Worm (Caenorhabditis elegans) whole organism, young adult: ENCODE results near the gene F26F4.5.

Source experiments
- B0019.2 ChIP-seq: fragments of 200-800 bp; sonication (Bioruptor generic); conservative IDR thresholded peaks from 2 replicates; pipeline ENCODE4 v1.3.6; 2022; ENCODE audit warnings: missing genetic modification reagents, missing genetic modification characterization, missing compliant biosample characterization
- B0336.3 ChIP-seq: fragments of 200-800 bp; sonication (Bioruptor generic); IDR thresholded peaks from 2 replicates; pipeline ENCODE4 v1.3.6; 2022; ENCODE audit warnings: missing genetic modification characterization, missing compliant biosample characterization
- F49E8.2 ChIP-seq: sonication (generic microtip); optimal IDR thresholded peaks from 3 replicates; lab custom pipeline; 2017; ENCODE audit warnings: missing genetic modification characterization, mild to moderate bottlenecking, missing compliant biosample characterization, antibody characterized with exemption, moderate library complexity; ENCODE audit not compliant: insufficient read depth
- F52B5.7 ChIP-seq: sonication (generic microtip); optimal IDR thresholded peaks from 2 replicates; lab custom pipeline; 2016; ENCODE audit warnings: mild to moderate bottlenecking, missing genetic modification characterization, missing compliant biosample characterization
- F55B11.4 ChIP-seq: sonication (generic microtip); optimal IDR thresholded peaks from 2 replicates; lab custom pipeline; 2016; ENCODE audit warnings: missing compliant biosample characterization, missing genetic modification characterization, borderline replicate concordance; ENCODE audit not compliant: insufficient read depth
- F57C9.4 ChIP-seq: sonication (generic microtip); optimal IDR thresholded peaks from 2 replicates; lab custom pipeline; 2017; ENCODE audit warnings: mild to moderate bottlenecking, missing genetic modification characterization, missing compliant biosample characterization
- K12H6.12 ChIP-seq: fragments of 200-800 bp; sonication (Bioruptor generic); optimal IDR thresholded peaks from 2 replicates; lab custom pipeline; 2018; ENCODE audit warnings: mild to moderate bottlenecking, missing genetic modification characterization, missing compliant biosample characterization
- aptf-3 ChIP-seq: fragments of 200-800 bp; sonication (Bioruptor generic); IDR thresholded peaks from 2 replicates; pipeline ENCODE4 v1.3.6; 2022; ENCODE audit warnings: missing genetic modification characterization, missing compliant biosample characterization
- attf-5 ChIP-seq: fragments of 200-800 bp; sonication (Bioruptor generic); optimal IDR thresholded peaks from 2 replicates; lab custom pipeline; 2018; ENCODE audit warnings: mild to moderate bottlenecking, missing genetic modification characterization, missing compliant biosample characterization
- attf-6 ChIP-seq: fragments of 200-800 bp; sonication (Bioruptor generic); IDR thresholded peaks from 2 replicates; pipeline ENCODE4 v1.3.6; 2022; ENCODE audit warnings: missing genetic modification reagents, missing genetic modification characterization, missing compliant biosample characterization
- ceh-79 ChIP-seq: sonication (generic microtip); optimal IDR thresholded peaks from 2 replicates; lab custom pipeline; 2017; ENCODE audit warnings: mild to moderate bottlenecking, missing genetic modification characterization, missing compliant biosample characterization
- ceh-91 ChIP-seq: fragments of 200-800 bp; sonication (Bioruptor generic); IDR thresholded peaks from 2 replicates; pipeline ENCODE4 v1.3.6; 2022; ENCODE audit warnings: missing genetic modification reagents, missing genetic modification characterization, missing compliant biosample characterization
- chd-7 ChIP-seq: sonication (generic microtip); optimal IDR thresholded peaks from 2 replicates; lab custom pipeline; 2016; ENCODE audit warnings: mild to moderate bottlenecking, missing genetic modification characterization, moderate library complexity, missing compliant biosample characterization
- dpl-1 ChIP-seq: fragments of 150-350 bp; optimal IDR thresholded peaks from 2 replicates; lab custom pipeline; 2014; ENCODE audit warnings: missing biosample characterization, missing genetic modification reagents, missing genetic modification characterization
- egrh-3 ChIP-seq: fragments of 200-800 bp; sonication (Bioruptor generic); IDR thresholded peaks from 2 replicates; pipeline ENCODE4 v1.3.6; 2022; ENCODE audit warnings: missing genetic modification reagents, missing genetic modification characterization, missing compliant biosample characterization
- ets-4 ChIP-seq: fragments of 200-800 bp; sonication (Bioruptor generic); optimal IDR thresholded peaks from 2 replicates; lab custom pipeline; 2018; ENCODE audit warnings: mild to moderate bottlenecking, missing genetic modification characterization, missing compliant biosample characterization
- hlh-12 ChIP-seq: sonication (generic microtip); optimal IDR thresholded peaks from 2 replicates; lab custom pipeline; 2016; ENCODE audit warnings: missing genetic modification characterization, missing compliant biosample characterization
- lag-1 ChIP-seq: fragments of 200-800 bp; sonication (Bioruptor generic); IDR thresholded peaks from 2 replicates; pipeline ENCODE4 v1.3.6; 2022; ENCODE audit warnings: missing genetic modification reagents, missing genetic modification characterization, missing compliant biosample characterization
- lin-40 ChIP-seq: sonication (generic microtip); optimal IDR thresholded peaks from 2 replicates; lab custom pipeline; 2016; ENCODE audit warnings: missing genetic modification characterization, mild to moderate bottlenecking, missing compliant biosample characterization, missing genotype, missing genetic modification reagents
- lir-1 ChIP-seq: fragments of 200-800 bp; sonication (Bioruptor generic); conservative IDR thresholded peaks from 2 replicates; pipeline ENCODE4 v1.3.6; 2022; ENCODE audit warnings: missing genetic modification reagents, missing genetic modification characterization, missing compliant biosample characterization
- lsl-1 ChIP-seq: fragments of 200-800 bp; sonication (Bioruptor generic); optimal IDR thresholded peaks from 2 replicates; lab custom pipeline; 2018; ENCODE audit warnings: mild to moderate bottlenecking, missing genetic modification characterization, moderate library complexity, missing compliant biosample characterization
- lsy-27 ChIP-seq: sonication (generic microtip); optimal IDR thresholded peaks from 2 replicates; lab custom pipeline; 2017; ENCODE audit warnings: missing genetic modification characterization, mild to moderate bottlenecking, missing compliant biosample characterization, antibody characterized with exemption, missing genotype, borderline replicate concordance; ENCODE audit not compliant: insufficient read depth
- madf-8 ChIP-seq: fragments of 200-800 bp; sonication (Bioruptor generic); conservative IDR thresholded peaks from 2 replicates; pipeline ENCODE4 v1.3.6; 2022; ENCODE audit warnings: missing genetic modification reagents, missing genetic modification characterization, missing compliant biosample characterization
- mel-28 ChIP-seq: sonication (generic microtip); optimal IDR thresholded peaks from 2 replicates; lab custom pipeline; 2016; ENCODE audit warnings: borderline replicate concordance, mild to moderate bottlenecking, missing genetic modification characterization, missing compliant biosample characterization
- nfya-2 ChIP-seq: fragments of 200-800 bp; sonication (Bioruptor generic); IDR thresholded peaks from 2 replicates; pipeline ENCODE4 v1.3.6; 2022; ENCODE audit warnings: missing genetic modification reagents, missing genetic modification characterization, missing compliant biosample characterization
- nhr-179 ChIP-seq: sonication (generic microtip); optimal IDR thresholded peaks from 2 replicates; lab custom pipeline; 2016; ENCODE audit warnings: mild to moderate bottlenecking, missing genetic modification characterization, missing compliant biosample characterization
- nhr-80 ChIP-seq: sonication (generic microtip); optimal IDR thresholded peaks from 2 replicates; lab custom pipeline; 2016; ENCODE audit warnings: missing genetic modification characterization, missing compliant biosample characterization
- pbrm-1 ChIP-seq: fragments of 200-800 bp; sonication (Bioruptor generic); IDR thresholded peaks from 2 replicates; pipeline ENCODE4 v1.3.6; 2022; ENCODE audit warnings: missing genetic modification reagents, missing genetic modification characterization, missing compliant biosample characterization
- pha-4 ChIP-seq: fragments of 150-350 bp; sonication (generic microtip); optimal IDR thresholded peaks from 2 replicates; lab custom pipeline; 2014; ENCODE audit warnings: missing biosample characterization, missing genetic modification reagents, missing genetic modification characterization
- rpc-1 ChIP-seq, 2 experiments: fragments of 150-350 bp in 1 of 2; sonication (generic microtip) in 1 of 2; optimal IDR thresholded peaks; 2 replicates each; lab custom pipeline; 2014 to 2018; ENCODE audit warnings: missing biosample characterization in 1 of 2, missing genetic modification characterization in 1 of 2, missing genetic modification reagents in 1 of 2, missing genotype in 1 of 2
- snpc-1.3 ChIP-seq: sonication (generic microtip); optimal IDR thresholded peaks from 2 replicates; lab custom pipeline; 2017; ENCODE audit warnings: missing genetic modification characterization, mild to moderate bottlenecking, missing compliant biosample characterization, antibody characterized with exemption, moderate library complexity, missing genotype, missing genetic modification reagents; ENCODE audit not compliant: insufficient read depth
- tbx-9 ChIP-seq: sonication (generic microtip); optimal IDR thresholded peaks from 2 replicates; lab custom pipeline; 2016; ENCODE audit warnings: borderline replicate concordance, missing genetic modification characterization, inconsistent platforms, missing compliant biosample characterization
- unc-62 ChIP-seq: fragments of 150-350 bp; optimal IDR thresholded peaks from 2 replicates; lab custom pipeline; 2014; ENCODE audit warnings: missing biosample characterization, missing genetic modification reagents, missing genetic modification characterization
- zfh-2 ChIP-seq: fragments of 200-800 bp; sonication (Bioruptor generic); conservative IDR thresholded peaks from 2 replicates; pipeline ENCODE4 v1.3.6; 2022; ENCODE audit warnings: missing genetic modification reagents, missing genetic modification characterization, missing compliant biosample characterization
- ztf-22 ChIP-seq: fragments of 200-800 bp; sonication (Bioruptor generic); optimal IDR thresholded peaks from 2 replicates; lab custom pipeline; 2018; ENCODE audit warnings: mild to moderate bottlenecking, missing genetic modification characterization, moderate library complexity, missing compliant biosample characterization
- ztf-28 ChIP-seq: fragments of 200-800 bp; sonication (Bioruptor generic); IDR thresholded peaks from 2 replicates; pipeline ENCODE4 v1.3.6; 2022; ENCODE audit warnings: missing genetic modification reagents, missing genetic modification characterization, missing compliant biosample characterization

The F26F4.5 gene

DNA sequence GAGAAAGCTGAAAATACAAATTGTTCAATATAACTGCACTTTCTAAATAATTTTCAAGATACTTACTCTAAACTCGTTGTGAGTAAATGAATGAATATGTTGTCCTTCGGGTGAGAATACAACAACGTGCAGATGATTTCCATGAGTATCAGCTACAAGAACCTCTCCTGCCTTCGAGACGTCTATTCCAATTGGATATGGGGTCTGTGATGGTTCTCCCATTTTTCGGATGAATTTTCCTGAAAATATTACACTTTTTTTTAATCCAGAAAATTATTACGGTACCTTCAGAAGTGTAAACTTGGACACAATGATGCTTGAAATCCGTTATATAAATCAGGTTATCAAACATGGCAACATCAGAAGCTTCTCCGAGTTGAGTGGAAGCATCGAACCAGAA lies 4.3 kb upstream of the F26F4.5 start:
- no peak for TF ChIP-seq madf-8 (GFP tag; lab: Robert Waterston, UW)
- no peak for TF ChIP-seq zfh-2 (GFP tag; lab: Robert Waterston, UW)
- no peak for TF ChIP-seq lsl-1 (GFP tag; lab: Kevin White, UChicago)
- TF ChIP-seq hlh-12 (tag; lab: Kevin White, UChicago) = no peak
- no peak for TF ChIP-seq ceh-91
- no peak for TF ChIP-seq lag-1 (GFP tag; lab: Robert Waterston, UW)
- TF ChIP-seq pbrm-1 (GFP tag; lab: Robert Waterston, UW) = no peak
- TF ChIP-seq K12H6.12 (tag; lab: Kevin White, UChicago) = no peak
- no peak for TF ChIP-seq egrh-3

ce11 chrIII:4893540-4893939 lies 2.5 kb upstream of the F26F4.5 start, which contains the start of gene F26F4.6:
TSS of gene F26F4.6 (minus strand) at chrIII:4893640.
- no peak for TF ChIP-seq pha-4 (tag; lab: Kevin White, UChicago)
- no peak for TF ChIP-seq unc-62 (GFP tag; lab: Kevin White, UChicago)
- TF ChIP-seq attf-6 (GFP tag; lab: Robert Waterston, UW) = no peak
- no peak for TF ChIP-seq aptf-3 (GFP tag; lab: Robert Waterston, UW)
- no peak for TF ChIP-seq rpc-1 (optimal IDR thresholded peaks at IDR 0.05; lab: Kevin White, UChicago)
- no peak for TF ChIP-seq rpc-1 (tag; optimal IDR thresholded peaks at IDR 0.05; lab: Kevin White, UChicago)
- no peak for TF ChIP-seq F49E8.2 (tag; lab: Kevin White, UChicago)
- no peak for TF ChIP-seq nfya-2 (GFP tag; lab: Robert Waterston, UW)
- no peak for TF ChIP-seq ceh-79 (tag; lab: Kevin White, UChicago)
- TF ChIP-seq F52B5.7 (tag; lab: Kevin White, UChicago) = no peak
- TF ChIP-seq lir-1 (GFP tag; lab: Robert Waterston, UW) = no peak
- no peak for TF ChIP-seq snpc-1.3 (tag; lab: Kevin White, UChicago)
- no peak for TF ChIP-seq nhr-179 (tag; lab: Kevin White, UChicago)
- TF ChIP-seq tbx-9 (tag; lab: Kevin White, UChicago) = no peak

DNA sequence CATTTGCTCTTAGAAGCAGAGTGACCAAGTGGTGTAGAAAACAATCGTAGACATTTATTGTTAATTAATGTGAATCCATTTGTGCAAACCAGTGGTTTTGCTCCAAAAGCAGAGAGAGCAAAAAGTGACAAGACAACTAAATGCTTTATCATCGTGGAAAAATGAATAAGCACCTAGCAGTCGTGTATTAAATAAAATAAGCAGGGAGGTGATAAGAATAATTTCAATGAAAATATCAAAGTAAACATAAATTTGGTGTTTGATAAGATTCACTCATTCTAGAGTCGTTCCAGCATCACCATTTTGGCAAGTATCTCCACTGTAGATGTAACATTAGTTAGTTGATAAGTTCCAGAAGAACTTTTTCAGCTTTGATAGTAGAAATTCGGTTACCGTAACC lies 3.8 kb downstream of the F26F4.5 start, which contains the start of gene clec-6:
clec-6 (minus strand) TSS at position 154 of the 400 bp plus-strand sequence.
- TF ChIP-seq B0336.3 (GFP tag; lab: Robert Waterston, UW) = no peak
- TF ChIP-seq lir-1 (GFP tag; lab: Robert Waterston, UW) = no peak
- no peak for TF ChIP-seq dpl-1 (GFP tag; lab: Kevin White, UChicago)
- peak; percentile 41 for TF ChIP-seq nhr-80

ce11 chrIII:4883429-4883828 lies 7.6 kb downstream of the F26F4.5 start, which contains the start of gene clec-5:
TSS of gene clec-5 (minus strand) at chrIII:4883606.
- TF ChIP-seq mel-28 (no peak), lin-40 (tag; lab: Kevin White, UChicago) (no peak), F57C9.4 (tag; lab: Kevin White, UChicago) (no peak), ets-4 (GFP tag; lab: Kevin White, UChicago) (no peak), chd-7 (tag; lab: Kevin White, UChicago) (no peak), attf-5 (no peak)

DNA sequence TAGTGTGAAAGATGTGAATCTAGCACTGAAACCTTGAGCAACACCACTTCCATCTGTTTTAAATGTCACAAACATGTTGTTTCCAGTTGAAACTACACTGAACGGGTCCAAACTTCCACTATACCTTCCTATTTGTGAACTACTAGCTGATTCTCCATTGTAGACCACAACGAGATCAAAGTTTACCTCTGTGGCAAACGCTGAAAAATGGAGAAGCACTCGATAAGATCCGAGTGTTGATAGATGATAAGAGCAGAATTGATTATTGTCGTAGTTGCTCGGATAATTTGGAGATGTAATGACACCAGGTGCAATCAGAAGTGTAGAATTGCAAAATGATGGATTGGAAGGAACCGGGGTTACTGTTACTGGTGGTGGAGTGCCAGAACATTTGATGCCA lies 9.1 kb downstream of the F26F4.5 start:
- TF ChIP-seq ztf-28 (GFP tag; lab: Robert Waterston, UW) (no peak), ztf-22 (GFP tag; lab: Kevin White, UChicago) (no peak), nhr-80 (peak; percentile 32), F55B11.4 (no peak), B0019.2 (no peak), madf-8 (GFP tag; lab: Robert Waterston, UW) (no peak), lag-1 (GFP tag; lab: Robert Waterston, UW) (no peak), lsy-27 (tag; lab: Kevin White, UChicago) (no peak)
